Worm (Caenorhabditis elegans) whole organism, L4/young adult: Measurements from ENCODE around the gene sec-61.A.

Source experiments
- W03F9.2 ChIP-seq: fragments of 150-350 bp; optimal IDR thresholded peaks from 2 replicates; lab custom pipeline; 2014; ENCODE audit warnings: missing biosample characterization, missing genetic modification characterization
- him-1 ChIP-seq: sonication (generic microtip); optimal IDR thresholded peaks from 2 replicates; lab custom pipeline; 2016; ENCODE audit warnings: missing genotype, missing genetic modification reagents, missing genetic modification characterization, missing compliant biosample characterization

- TF ChIP-seq W03F9.2 (tag; lab: Kevin White, UChicago) (no peak), him-1 (no peak)
Measured at ce11 chrIV:14825379-14825778, 315 bp upstream of the sec-61.A start, which contains the start of gene rps-18.
